Worm (Caenorhabditis elegans) whole organism, mixed stage, embryonic: ENCODE results near the gene ttr-25.

Experiments
- nhr-28 ChIP-seq: fragments of 150-350 bp; optimal IDR thresholded peaks from 2 replicates; lab custom pipeline; 2014; ENCODE audit warnings: missing biosample characterization, missing genetic modification characterization
- unc-62 ChIP-seq: fragments of 150-350 bp; optimal IDR thresholded peaks from 2 replicates; lab custom pipeline; 2014; ENCODE audit warnings: missing biosample characterization, missing genetic modification reagents, missing genetic modification characterization

- TF ChIP-seq unc-62 (GFP tag; lab: Kevin White, UChicago) (peak; percentile 98), nhr-28 (tag; lab: Kevin White, UChicago) (no peak)
These were observed 25.0 kb downstream of the ttr-25 start for ce11 chrV:18581393-18582113.
